Worm (Caenorhabditis elegans) whole organism, young adult: ENCODE measurements around the gene cdk-1.

Experiments
- B0019.2 ChIP-seq: fragments of 200-800 bp; sonication (Bioruptor generic); conservative IDR thresholded peaks from 2 replicates; pipeline ENCODE4 v1.3.6; 2022; ENCODE audit warnings: missing genetic modification reagents, missing genetic modification characterization, missing compliant biosample characterization
- C06A6.2 ChIP-seq: fragments of 200-800 bp; sonication (Bioruptor generic); conservative IDR thresholded peaks from 2 replicates; pipeline ENCODE4 v1.3.6; 2022; ENCODE audit warnings: missing genetic modification characterization, missing compliant biosample characterization
- C17E4.6 ChIP-seq: fragments of 200-800 bp; sonication (Bioruptor generic); IDR thresholded peaks from 2 replicates; pipeline ENCODE4 v1.3.6; 2022; ENCODE audit warnings: missing genetic modification reagents, missing genetic modification characterization, missing compliant biosample characterization
- F10E7.11 ChIP-seq: sonication (generic microtip); optimal IDR thresholded peaks from 2 replicates; lab custom pipeline; 2017; ENCODE audit warnings: mild to moderate bottlenecking, missing genetic modification characterization, moderate library complexity, missing compliant biosample characterization
- F33H1.4 ChIP-seq: fragments of 200-800 bp; sonication (Bioruptor generic); IDR thresholded peaks from 2 replicates; pipeline ENCODE4 v1.3.6; 2022; ENCODE audit warnings: missing genetic modification reagents, missing genetic modification characterization, missing compliant biosample characterization
- F55B11.4 ChIP-seq: sonication (generic microtip); optimal IDR thresholded peaks from 2 replicates; lab custom pipeline; 2016; ENCODE audit warnings: missing compliant biosample characterization, missing genetic modification characterization, borderline replicate concordance; ENCODE audit not compliant: insufficient read depth
- F57C9.4 ChIP-seq: sonication (generic microtip); optimal IDR thresholded peaks from 2 replicates; lab custom pipeline; 2017; ENCODE audit warnings: mild to moderate bottlenecking, missing genetic modification characterization, missing compliant biosample characterization
- ZK185.1 ChIP-seq: sonication (generic microtip); optimal IDR thresholded peaks from 2 replicates; lab custom pipeline; 2016; ENCODE audit warnings: mild to moderate bottlenecking, missing genetic modification characterization, missing compliant biosample characterization; ENCODE audit not compliant: poor library complexity, severe bottlenecking
- aptf-2 ChIP-seq: fragments of 200-800 bp; sonication (Bioruptor generic); conservative IDR thresholded peaks from 2 replicates; pipeline ENCODE4 v1.3.6; 2022; ENCODE audit warnings: missing genetic modification reagents, missing genetic modification characterization, missing compliant biosample characterization
- atf-7 ChIP-seq: sonication (generic microtip); optimal IDR thresholded peaks from 2 replicates; lab custom pipeline; 2017; ENCODE audit warnings: mild to moderate bottlenecking, missing genetic modification characterization, missing compliant biosample characterization
- athp-1 ChIP-seq: sonication (generic microtip); optimal IDR thresholded peaks from 2 replicates; lab custom pipeline; 2017; ENCODE audit warnings: mild to moderate bottlenecking, missing genetic modification characterization, missing compliant biosample characterization
- attf-5 ChIP-seq: fragments of 200-800 bp; sonication (Bioruptor generic); optimal IDR thresholded peaks from 2 replicates; lab custom pipeline; 2018; ENCODE audit warnings: mild to moderate bottlenecking, missing genetic modification characterization, missing compliant biosample characterization
- bed-1 ChIP-seq: fragments of 200-800 bp; sonication (Bioruptor generic); IDR thresholded peaks from 2 replicates; pipeline ENCODE4 v1.3.6; 2022; ENCODE audit warnings: missing genetic modification reagents, missing genetic modification characterization, missing compliant biosample characterization
- bed-2 ChIP-seq: fragments of 200-800 bp; sonication (Bioruptor generic); IDR thresholded peaks from 2 replicates; pipeline ENCODE4 v1.3.6; 2022; ENCODE audit warnings: missing genetic modification reagents, missing genetic modification characterization, missing compliant biosample characterization
- ccch-3 ChIP-seq: fragments of 200-800 bp; sonication (Bioruptor generic); optimal IDR thresholded peaks from 2 replicates; lab custom pipeline; 2018; ENCODE audit warnings: mild to moderate bottlenecking, missing genetic modification characterization, missing compliant biosample characterization
- cebp-2 ChIP-seq: fragments of 200-800 bp; sonication (Bioruptor generic); IDR thresholded peaks from 2 replicates; pipeline ENCODE4 v1.3.6; 2022; ENCODE audit warnings: missing genetic modification characterization, missing compliant biosample characterization
- ceh-40 ChIP-seq: fragments of 200-800 bp; sonication (Bioruptor generic); IDR thresholded peaks from 2 replicates; pipeline ENCODE4 v1.3.6; 2022; ENCODE audit warnings: missing genetic modification characterization, missing compliant biosample characterization
- dox-1 ChIP-seq: fragments of 200-800 bp; sonication (Bioruptor generic); IDR thresholded peaks from 2 replicates; pipeline ENCODE4 v1.3.6; 2022; ENCODE audit warnings: missing genetic modification reagents, missing genetic modification characterization, missing compliant biosample characterization
- dpl-1 ChIP-seq: fragments of 150-350 bp; optimal IDR thresholded peaks from 2 replicates; lab custom pipeline; 2014; ENCODE audit warnings: missing biosample characterization, missing genetic modification reagents, missing genetic modification characterization
- efl-1 ChIP-seq: fragments of 150-350 bp; optimal IDR thresholded peaks from 2 replicates; lab custom pipeline; 2014; ENCODE audit warnings: missing biosample characterization, missing genetic modification reagents, missing genetic modification characterization
- egl-18 ChIP-seq: fragments of 200-800 bp; sonication (Bioruptor generic); IDR thresholded peaks from 2 replicates; pipeline ENCODE4 v1.3.6; 2022; ENCODE audit warnings: missing genetic modification reagents, missing genetic modification characterization, missing compliant biosample characterization
- egl-44 ChIP-seq: fragments of 200-800 bp; sonication (Bioruptor generic); IDR thresholded peaks from 2 replicates; pipeline ENCODE4 v1.3.6; 2022; ENCODE audit warnings: missing genetic modification reagents, missing genetic modification characterization, missing compliant biosample characterization
- hlh-26 ChIP-seq: fragments of 200-800 bp; sonication (Bioruptor generic); conservative IDR thresholded peaks from 2 replicates; pipeline ENCODE4 v1.3.6; 2022; ENCODE audit warnings: missing genetic modification reagents, missing genetic modification characterization, missing compliant biosample characterization
- hmg-1.2 ChIP-seq: fragments of 200-800 bp; sonication (Bioruptor generic); IDR thresholded peaks from 2 replicates; pipeline ENCODE4 v1.3.6; 2022; ENCODE audit warnings: missing genetic modification reagents, missing genetic modification characterization, missing compliant biosample characterization
- lin-40 ChIP-seq: sonication (generic microtip); optimal IDR thresholded peaks from 2 replicates; lab custom pipeline; 2016; ENCODE audit warnings: missing genetic modification characterization, mild to moderate bottlenecking, missing compliant biosample characterization, missing genotype, missing genetic modification reagents
- lsl-1 ChIP-seq: fragments of 200-800 bp; sonication (Bioruptor generic); optimal IDR thresholded peaks from 2 replicates; lab custom pipeline; 2018; ENCODE audit warnings: mild to moderate bottlenecking, missing genetic modification characterization, moderate library complexity, missing compliant biosample characterization
- madf-10 ChIP-seq: sonication (generic microtip); optimal IDR thresholded peaks from 2 replicates; lab custom pipeline; 2016; ENCODE audit warnings: mild to moderate bottlenecking, missing genetic modification characterization, missing compliant biosample characterization
- madf-3 ChIP-seq: fragments of 200-800 bp; sonication (Bioruptor generic); IDR thresholded peaks from 2 replicates; pipeline ENCODE4 v1.3.6; 2022; ENCODE audit warnings: missing genetic modification reagents, missing genetic modification characterization, missing compliant biosample characterization
- mcd-1 ChIP-seq: fragments of 200-800 bp; sonication (Bioruptor generic); IDR thresholded peaks from 2 replicates; pipeline ENCODE4 v1.3.6; 2022; ENCODE audit warnings: missing genetic modification reagents, missing genetic modification characterization, missing compliant biosample characterization
- mes-4 ChIP-seq: sonication (generic microtip); optimal IDR thresholded peaks from 2 replicates; lab custom pipeline; 2016; ENCODE audit warnings: missing genotype, missing genetic modification characterization, missing compliant biosample characterization
- mxl-1 ChIP-seq: sonication (generic microtip); optimal IDR thresholded peaks from 2 replicates; lab custom pipeline; 2016; ENCODE audit warnings: missing genetic modification characterization, missing compliant biosample characterization
- nfya-1 ChIP-seq: sonication (generic microtip); optimal IDR thresholded peaks from 2 replicates; lab custom pipeline; 2017; ENCODE audit warnings: antibody characterized with exemption, missing compliant biosample characterization, missing genetic modification characterization, borderline replicate concordance; ENCODE audit not compliant: insufficient read depth
- nfya-2 ChIP-seq: fragments of 200-800 bp; sonication (Bioruptor generic); IDR thresholded peaks from 2 replicates; pipeline ENCODE4 v1.3.6; 2022; ENCODE audit warnings: missing genetic modification reagents, missing genetic modification characterization, missing compliant biosample characterization
- pbrm-1 ChIP-seq: fragments of 200-800 bp; sonication (Bioruptor generic); IDR thresholded peaks from 2 replicates; pipeline ENCODE4 v1.3.6; 2022; ENCODE audit warnings: missing genetic modification reagents, missing genetic modification characterization, missing compliant biosample characterization
- rec-8 ChIP-seq, 2 experiments: sonication (generic microtip); optimal IDR thresholded peaks; 2 replicates each; lab custom pipeline; 2016; ENCODE audit warnings: mild to moderate bottlenecking in 2 of 2, missing genetic modification characterization in 2 of 2, missing genetic modification reagents in 2 of 2, missing genotype in 2 of 2, missing biosample characterization in 1 of 2, missing compliant biosample characterization in 1 of 2, moderate library complexity in 1 of 2
- repo-1 ChIP-seq: sonication (generic microtip); optimal IDR thresholded peaks from 2 replicates; lab custom pipeline; 2017; ENCODE audit warnings: mild to moderate bottlenecking, missing genetic modification characterization, missing compliant biosample characterization
- rpc-1 ChIP-seq, 2 experiments: fragments of 150-350 bp in 1 of 2; sonication (generic microtip) in 1 of 2; optimal IDR thresholded peaks; 2 replicates each; lab custom pipeline; 2014 to 2018; ENCODE audit warnings: missing biosample characterization in 1 of 2, missing genetic modification characterization in 1 of 2, missing genetic modification reagents in 1 of 2, missing genotype in 1 of 2
- sdz-38 ChIP-seq: sonication (generic microtip); optimal IDR thresholded peaks from 2 replicates; lab custom pipeline; 2016; ENCODE audit warnings: missing genotype, missing genetic modification characterization, missing compliant biosample characterization
- sea-2 ChIP-seq: fragments of 200-800 bp; sonication (Bioruptor generic); IDR thresholded peaks from 2 replicates; pipeline ENCODE4 v1.3.6; 2022; ENCODE audit warnings: missing genetic modification characterization, missing compliant biosample characterization
- tbp1 ChIP-seq: fragments of 200-800 bp; sonication (Bioruptor generic); optimal IDR thresholded peaks from 2 replicates; lab custom pipeline; 2018; ENCODE audit warnings: mild to moderate bottlenecking, missing genetic modification characterization, missing compliant biosample characterization
- xnd-1 ChIP-seq: sonication (generic microtip); optimal IDR thresholded peaks from 2 replicates; lab custom pipeline; 2016; ENCODE audit warnings: missing genotype, missing genetic modification reagents, missing genetic modification characterization, missing compliant biosample characterization
- zfh-2 ChIP-seq: fragments of 200-800 bp; sonication (Bioruptor generic); conservative IDR thresholded peaks from 2 replicates; pipeline ENCODE4 v1.3.6; 2022; ENCODE audit warnings: missing genetic modification reagents, missing genetic modification characterization, missing compliant biosample characterization
- ztf-18 ChIP-seq: sonication (generic microtip); optimal IDR thresholded peaks from 2 replicates; lab custom pipeline; 2016; ENCODE audit warnings: missing genotype, mild to moderate bottlenecking, missing genetic modification characterization, missing compliant biosample characterization
- ztf-22 ChIP-seq: fragments of 200-800 bp; sonication (Bioruptor generic); optimal IDR thresholded peaks from 2 replicates; lab custom pipeline; 2018; ENCODE audit warnings: mild to moderate bottlenecking, missing genetic modification characterization, moderate library complexity, missing compliant biosample characterization
- ztf-25 ChIP-seq: fragments of 200-800 bp; sonication (Bioruptor generic); IDR thresholded peaks from 2 replicates; pipeline ENCODE4 v1.3.6; 2022; ENCODE audit warnings: missing genetic modification reagents, missing genetic modification characterization, missing compliant biosample characterization
- ztf-28 ChIP-seq: fragments of 200-800 bp; sonication (Bioruptor generic); IDR thresholded peaks from 2 replicates; pipeline ENCODE4 v1.3.6; 2022; ENCODE audit warnings: missing genetic modification reagents, missing genetic modification characterization, missing compliant biosample characterization

Gene cdk-1

DNA sequence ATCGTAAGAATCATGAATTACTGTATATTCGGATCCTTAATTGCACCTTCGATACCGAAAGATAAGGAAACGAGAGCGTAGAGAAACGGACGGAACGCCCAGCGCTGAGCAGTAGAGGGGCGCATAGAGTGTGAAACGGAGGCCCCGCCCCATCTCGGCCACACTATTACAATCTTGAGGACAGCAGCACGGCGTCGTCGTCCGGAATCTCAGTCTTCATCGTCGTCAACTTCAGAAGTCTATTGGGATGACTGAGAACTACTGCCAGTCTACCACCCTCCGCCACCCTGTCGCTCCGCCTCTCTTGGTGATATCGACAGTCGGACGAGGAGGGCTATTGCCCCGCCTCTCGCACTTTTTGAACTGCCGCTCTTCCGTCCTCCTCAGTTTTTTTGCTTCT, 17.4 kb downstream of the cdk-1 start:
- TF ChIP-seq mcd-1 (GFP tag; lab: Robert Waterston, UW) (peak; percentile 22; the same call in 1 of the 2 replicates), rec-8 (tag; optimal IDR thresholded peaks at IDR 0.05; lab: Kevin White, UChicago) (no peak), sea-2 (GFP tag; lab: Robert Waterston, UW) (no peak), bed-1 (GFP tag; lab: Robert Waterston, UW) (0 out of 2 replicates have a peak, but pooled peaks have one; percentile 60), zfh-2 (GFP tag; lab: Robert Waterston, UW) (peak; percentile 63; the same call in 1 of the 2 replicates), hlh-26 (GFP tag; lab: Robert Waterston, UW) (no peak), F33H1.4 (0 out of 2 replicates have a peak, but pooled peaks have one; percentile 12), atf-7 (no peak)

DNA sequence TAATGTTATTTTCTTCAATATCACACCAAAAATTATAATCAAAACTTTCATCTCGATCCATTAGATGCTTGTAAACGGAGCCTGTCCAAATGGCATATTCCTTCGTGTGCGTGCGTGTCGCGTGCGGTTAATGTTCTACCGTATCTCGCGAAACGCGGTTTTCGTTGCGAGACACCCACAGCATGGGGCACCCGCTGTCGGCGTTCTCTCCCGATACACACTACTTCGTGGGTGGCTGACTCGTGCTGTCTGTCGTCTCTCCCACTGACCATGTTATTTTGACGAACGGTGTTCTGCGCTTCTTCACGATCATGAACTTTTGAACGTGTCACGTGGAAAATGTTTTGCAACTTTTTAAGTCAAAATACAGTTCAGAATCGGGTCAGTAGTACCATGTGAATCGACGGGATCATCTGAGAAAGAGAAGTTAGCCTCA, 18.2 kb downstream of the cdk-1 start:
- TF ChIP-seq xnd-1 (tag; lab: Kevin White, UChicago) (no peak), madf-3 (GFP tag; lab: Robert Waterston, UW) (peak; percentile 100), ZK185.1 (peak; percentile 90), rpc-1 (optimal IDR thresholded peaks at IDR 0.05; lab: Kevin White, UChicago) (peak; percentile 19), rpc-1 (tag; optimal IDR thresholded peaks at IDR 0.05; lab: Kevin White, UChicago) (no peak), lsl-1 (GFP tag; lab: Kevin White, UChicago) (peak; percentile 29), C06A6.2 (GFP tag; lab: Robert Waterston, UW) (peak; percentile 97), ccch-3 (GFP tag; lab: Kevin White, UChicago) (peak; percentile 59), efl-1 (GFP tag; lab: Kevin White, UChicago) (no peak), tbp1 (GFP tag; lab: Kevin White, UChicago) (peak; percentile 75), attf-5 (GFP tag; lab: Kevin White, UChicago) (peak; percentile 99), F33H1.4 (peak; percentile 91), F57C9.4 (peak; percentile 95), egl-44 (peak; percentile 96), dpl-1 (peak; percentile 19), cebp-2 (GFP tag; lab: Robert Waterston, UW) (peak; percentile 95), ztf-25 (peak; percentile 79; the same call in 1 of the 2 replicates), ztf-28 (GFP tag; lab: Robert Waterston, UW) (peak; percentile 84; the same call in 1 of the 2 replicates), C17E4.6 (GFP tag; lab: Robert Waterston, UW) (peak; percentile 96), egl-18 (peak; percentile 93), nfya-1 (tag; lab: Kevin White, UChicago) (no peak), ztf-18 (peak; percentile 82), lin-40 (tag; lab: Kevin White, UChicago) (peak; percentile 98), F10E7.11 (tag; lab: Kevin White, UChicago) (peak; percentile 79), ceh-40 (peak; percentile 79), F55B11.4 (no peak), athp-1 (tag; lab: Kevin White, UChicago) (peak; percentile 93), mxl-1 (no peak), ztf-22 (GFP tag; lab: Kevin White, UChicago) (peak; percentile 97), hmg-1.2 (peak; percentile 95), sdz-38 (tag; lab: Kevin White, UChicago) (no peak), madf-10 (tag; lab: Kevin White, UChicago) (peak; percentile 94), bed-2 (GFP tag; lab: Robert Waterston, UW) (no peak), sea-2 (GFP tag; lab: Robert Waterston, UW) (peak; percentile 94), repo-1 (tag; lab: Kevin White, UChicago) (peak; percentile 98), pbrm-1 (GFP tag; lab: Robert Waterston, UW) (peak; percentile 97), mes-4 (tag; lab: Kevin White, UChicago) (no peak), B0019.2 (GFP tag; lab: Robert Waterston, UW) (peak; percentile 75), mcd-1 (GFP tag; lab: Robert Waterston, UW) (peak; percentile 96), aptf-2 (0 out of 2 replicates have a peak, but pooled peaks have one; percentile 40), nfya-2 (GFP tag; lab: Robert Waterston, UW) (0 out of 2 replicates have a peak, but pooled peaks have one; percentile 87), dox-1 (peak; percentile 97)
